Worm (Caenorhabditis elegans) whole organism, midembryonic: Measurements from ENCODE around the gene gstk-1.
A peak's percentile ranks its signal among the peaks of the same experiment; 100 is the strongest.

Experiments
- T22C8.4 ChIP-seq: fragments of 200-800 bp; sonication (Bioruptor generic); IDR thresholded peaks from 2 replicates; pipeline ENCODE4 v1.3.6; 2022; ENCODE audit warnings: missing genetic modification characterization, missing compliant biosample characterization
- cog-1 ChIP-seq: sonication (generic microtip); optimal IDR thresholded peaks from 2 replicates; lab custom pipeline; 2016; ENCODE audit warnings: missing genetic modification characterization, missing compliant biosample characterization
- flt-1 ChIP-seq: fragments of 200-800 bp; sonication (Bioruptor generic); IDR thresholded peaks from 2 replicates; pipeline ENCODE4 v1.3.6; 2022; ENCODE audit warnings: missing genetic modification characterization, missing compliant biosample characterization
- klf-2 ChIP-seq: fragments of 200-800 bp; sonication (Bioruptor generic); conservative IDR thresholded peaks from 2 replicates; pipeline ENCODE4 v1.3.6; 2022; ENCODE audit warnings: missing genetic modification reagents, missing genetic modification characterization, missing compliant biosample characterization
- med-1 ChIP-seq: sonication (generic microtip); optimal IDR thresholded peaks from 2 replicates; lab custom pipeline; 2017; ENCODE audit warnings: missing genetic modification characterization, mild to moderate bottlenecking, missing compliant biosample characterization, antibody characterized with exemption, missing genetic modification reagents; ENCODE audit not compliant: insufficient read depth
- ref-1 ChIP-seq: fragments of 200-800 bp; sonication (Bioruptor generic); conservative IDR thresholded peaks from 2 replicates; pipeline ENCODE4 v1.3.6; 2022; ENCODE audit warnings: missing genetic modification reagents, missing genetic modification characterization, missing compliant biosample characterization
- tab-1 ChIP-seq: fragments of 200-800 bp; sonication (Bioruptor generic); IDR thresholded peaks from 2 replicates; pipeline ENCODE4 v1.3.6; 2022; ENCODE audit warnings: missing genetic modification characterization, missing compliant biosample characterization
- ztf-23 ChIP-seq: fragments of 200-800 bp; sonication (Bioruptor generic); IDR thresholded peaks from 2 replicates; pipeline ENCODE4 v1.3.6; 2022; ENCODE audit warnings: missing genetic modification reagents, missing genetic modification characterization, missing compliant biosample characterization
- ztf-29 ChIP-seq: fragments of 200-800 bp; sonication (Bioruptor generic); IDR thresholded peaks from 2 replicates; pipeline ENCODE4 v1.3.6; 2022; ENCODE audit warnings: missing genetic modification reagents, missing genetic modification characterization, missing compliant biosample characterization

Gene gstk-1

DNA sequence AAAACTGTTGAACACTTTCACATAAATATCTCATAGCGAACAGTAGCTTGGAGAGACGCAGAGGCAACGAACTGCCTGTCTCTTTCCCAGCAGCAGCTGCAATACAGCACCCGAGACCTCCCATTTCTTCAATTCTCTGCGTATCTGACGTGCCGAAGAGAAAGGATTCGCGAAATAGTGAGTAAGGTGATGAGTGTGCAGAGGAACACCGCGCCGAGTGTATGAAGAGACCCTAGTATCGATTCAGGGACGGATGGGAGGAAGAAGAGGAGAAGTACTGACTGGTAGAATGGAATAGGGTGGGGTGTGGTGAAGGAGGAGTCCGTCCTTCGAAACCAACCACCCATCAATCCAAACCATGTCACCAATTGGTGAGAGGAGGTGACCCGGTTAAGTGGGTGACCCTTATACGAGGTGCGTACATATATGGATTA is 10.4 kb upstream of the gstk-1 start:
- TF ChIP-seq ztf-23 (GFP tag; lab: Robert Waterston, UW) (peak; percentile 62; the same call in 1 of the 2 replicates), klf-2 (GFP tag; lab: Robert Waterston, UW) (no peak), ztf-29 (GFP tag; lab: Robert Waterston, UW) (no peak), T22C8.4 (GFP tag; lab: Robert Waterston, UW) (peak; percentile 82), flt-1 (peak; percentile 67; the same call in 1 of the 2 replicates), tab-1 (GFP tag; lab: Robert Waterston, UW) (0 out of 2 replicates have a peak, but pooled peaks have one; percentile 53), med-1 (GFP tag; lab: Kevin White, UChicago) (no peak), cog-1 (tag; lab: Kevin White, UChicago) (peak; percentile 65), ref-1 (GFP tag; lab: Robert Waterston, UW) (no peak)

DNA sequence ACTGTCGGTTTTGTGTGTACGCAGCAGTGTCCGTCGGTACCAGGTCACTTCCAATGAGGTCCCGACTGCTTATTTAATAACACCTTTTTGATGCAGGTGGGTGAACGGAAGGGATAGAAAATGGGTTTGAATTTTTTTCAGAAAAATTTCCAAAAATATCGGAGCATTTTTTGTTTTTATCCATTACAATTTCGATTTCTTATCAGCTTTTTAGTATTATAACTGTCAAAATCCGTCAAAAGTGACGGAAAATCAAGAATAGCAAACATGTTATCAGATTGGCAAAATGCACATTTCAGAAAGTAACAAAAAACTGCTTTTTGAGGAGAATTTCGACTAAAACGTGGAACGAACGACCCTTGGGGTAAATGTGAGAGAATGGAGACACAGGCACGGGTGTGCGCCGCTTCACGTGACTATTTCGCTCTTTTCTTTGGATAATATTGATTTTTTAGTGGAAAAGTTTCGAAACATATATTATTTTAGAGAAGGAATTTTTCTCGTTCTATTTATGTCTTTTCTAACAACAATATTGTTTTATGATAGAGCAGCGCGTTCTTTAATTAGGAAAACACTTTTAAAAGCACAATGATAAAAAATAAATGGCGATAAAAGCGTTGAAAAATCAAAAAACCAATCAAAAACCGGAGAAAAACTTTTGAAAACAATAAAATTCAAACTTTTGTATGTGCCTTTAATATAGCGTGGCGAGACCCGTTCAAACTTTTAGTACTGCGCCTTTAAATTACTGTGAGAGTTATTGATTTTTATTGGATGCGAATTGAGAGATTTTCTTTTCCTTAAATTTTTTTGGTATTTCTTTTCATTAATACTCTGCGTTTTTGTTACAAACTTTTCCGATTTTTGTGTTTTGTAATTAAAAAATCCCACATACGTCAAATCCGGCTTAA is 9.3 kb upstream of the gstk-1 start, which contains the start of gene sqv-8:
Gene sqv-8, plus strand, starts transcription at position 51 of the 911 bp plus-strand sequence.
- peak; percentile 35; the same call in 1 of the 2 replicates for TF ChIP-seq T22C8.4 (GFP tag; lab: Robert Waterston, UW)
- no peak for TF ChIP-seq med-1 (GFP tag; lab: Kevin White, UChicago)
- no peak for TF ChIP-seq ztf-23 (GFP tag; lab: Robert Waterston, UW)

DNA sequence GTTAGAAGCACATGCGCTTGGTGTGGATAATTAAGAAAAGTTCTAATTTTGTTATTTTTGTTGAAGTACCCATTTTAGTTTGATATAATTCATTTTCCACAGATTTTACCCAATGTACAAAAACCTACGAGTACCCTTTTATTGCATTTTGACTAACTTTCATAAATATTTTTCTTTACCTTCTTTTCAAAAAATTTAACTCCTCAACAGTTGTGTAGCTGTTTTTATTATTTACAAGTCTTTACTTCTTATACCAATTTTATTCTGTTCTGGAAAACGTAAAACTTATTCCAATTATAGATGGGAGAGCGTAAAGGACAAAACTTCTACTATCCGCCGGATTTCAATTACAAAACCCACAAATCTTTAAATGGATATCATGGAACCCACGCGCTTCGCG is 7.3 kb upstream of the gstk-1 start, which contains the start of gene ZK1307.9:
Gene ZK1307.9, plus strand, starts transcription at position 301 of the 400 bp plus-strand sequence.
- TF ChIP-seq flt-1: no peak
- TF ChIP-seq tab-1 (GFP tag; lab: Robert Waterston, UW): no peak
- TF ChIP-seq cog-1 (tag; lab: Kevin White, UChicago): no peak
- TF ChIP-seq med-1 (GFP tag; lab: Kevin White, UChicago): no peak
- TF ChIP-seq ref-1 (GFP tag; lab: Robert Waterston, UW): no peak
- no peak for TF ChIP-seq ztf-23 (GFP tag; lab: Robert Waterston, UW)
- TF ChIP-seq T22C8.4 (GFP tag; lab: Robert Waterston, UW): no peak
- no peak for TF ChIP-seq ztf-29 (GFP tag; lab: Robert Waterston, UW)
- no peak for TF ChIP-seq klf-2 (GFP tag; lab: Robert Waterston, UW)

DNA sequence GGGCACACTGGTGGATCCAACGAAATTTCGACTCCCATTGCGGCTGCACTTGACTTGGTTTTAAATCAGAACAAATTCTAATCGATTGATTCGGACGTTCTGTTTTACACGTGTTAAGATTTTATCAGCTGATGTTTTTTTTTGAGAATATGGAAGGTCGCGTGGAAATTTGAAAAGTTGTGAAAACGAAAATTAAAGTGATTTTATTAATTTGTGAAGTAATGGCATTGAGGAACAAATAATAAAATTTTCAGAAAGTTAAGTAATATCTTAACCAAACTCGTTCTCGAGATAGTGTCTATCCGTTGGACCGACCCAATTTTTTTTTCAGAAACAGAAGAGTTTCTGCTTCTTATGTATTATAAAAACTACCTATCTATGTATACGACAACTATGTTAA is 4.8 kb upstream of the gstk-1 start, which contains the start of gene ZK1307.4:
Gene ZK1307.4, minus strand, starts transcription at position 101 of the 400 bp plus-strand sequence.
- TF ChIP-seq ztf-29 (GFP tag; lab: Robert Waterston, UW): no peak
- no peak for TF ChIP-seq klf-2 (GFP tag; lab: Robert Waterston, UW)
- no peak for TF ChIP-seq ztf-23 (GFP tag; lab: Robert Waterston, UW)
- no peak for TF ChIP-seq tab-1 (GFP tag; lab: Robert Waterston, UW)
- TF ChIP-seq med-1 (GFP tag; lab: Kevin White, UChicago): no peak
- TF ChIP-seq T22C8.4 (GFP tag; lab: Robert Waterston, UW): no peak

DNA sequence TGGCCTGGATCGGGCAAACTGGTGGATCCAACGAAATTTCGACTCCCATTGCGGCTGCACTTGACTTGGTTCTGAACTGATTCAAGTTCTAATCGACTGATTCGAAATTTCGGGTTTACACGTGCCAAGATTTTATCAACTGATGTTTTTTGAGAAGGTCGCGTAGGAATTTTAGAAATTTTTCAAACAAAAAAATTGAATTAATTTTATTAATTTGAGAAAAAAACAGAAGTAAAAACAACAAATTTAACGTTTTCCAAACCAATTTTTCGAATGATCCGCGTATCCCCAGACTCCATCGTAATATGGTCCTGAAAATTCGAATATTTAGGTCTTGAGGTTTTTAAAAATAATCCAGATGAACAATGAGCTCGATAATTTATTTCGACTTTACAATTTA is 3.6 kb upstream of the gstk-1 start, which contains the start of gene ZK1307.3:
Gene ZK1307.3, minus strand, starts transcription at position 101 of the 400 bp plus-strand sequence.
- no peak for TF ChIP-seq ref-1 (GFP tag; lab: Robert Waterston, UW)
- TF ChIP-seq ztf-29 (GFP tag; lab: Robert Waterston, UW): no peak
- TF ChIP-seq klf-2 (GFP tag; lab: Robert Waterston, UW): no peak
- no peak for TF ChIP-seq tab-1 (GFP tag; lab: Robert Waterston, UW)
- no peak for TF ChIP-seq T22C8.4 (GFP tag; lab: Robert Waterston, UW)
- TF ChIP-seq med-1 (GFP tag; lab: Kevin White, UChicago): no peak
- no peak for TF ChIP-seq flt-1
- TF ChIP-seq ztf-23 (GFP tag; lab: Robert Waterston, UW): no peak
- no peak for TF ChIP-seq cog-1 (tag; lab: Kevin White, UChicago)

DNA sequence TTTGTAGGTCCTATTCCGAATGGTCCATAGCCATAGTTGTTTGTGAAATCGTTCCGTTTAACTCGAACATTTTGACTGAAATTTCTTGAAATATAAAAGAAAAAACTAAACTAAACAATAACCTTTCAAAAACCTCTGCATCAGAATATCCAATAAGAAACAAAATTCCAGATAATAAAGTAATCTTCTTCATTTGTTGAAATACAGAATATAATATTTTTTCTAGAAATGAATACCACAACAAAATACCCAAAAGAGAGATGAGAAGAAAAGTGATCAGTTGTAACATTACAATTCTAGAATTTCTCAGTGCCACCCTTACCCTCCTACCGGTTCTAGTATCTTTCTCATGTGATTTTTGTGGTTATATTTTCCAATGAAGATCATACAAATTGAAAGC is 2.8 kb upstream of the gstk-1 start, which contains the start of gene ZK1307.2:
Gene ZK1307.2, minus strand, starts transcription at position 274 of the 400 bp plus-strand sequence.
- TF ChIP-seq T22C8.4 (GFP tag; lab: Robert Waterston, UW) (no peak), ztf-29 (GFP tag; lab: Robert Waterston, UW) (no peak), klf-2 (GFP tag; lab: Robert Waterston, UW) (no peak), flt-1 (no peak), ref-1 (GFP tag; lab: Robert Waterston, UW) (no peak), cog-1 (tag; lab: Kevin White, UChicago) (no peak), tab-1 (GFP tag; lab: Robert Waterston, UW) (no peak), ztf-23 (GFP tag; lab: Robert Waterston, UW) (no peak), med-1 (GFP tag; lab: Kevin White, UChicago) (no peak)

DNA sequence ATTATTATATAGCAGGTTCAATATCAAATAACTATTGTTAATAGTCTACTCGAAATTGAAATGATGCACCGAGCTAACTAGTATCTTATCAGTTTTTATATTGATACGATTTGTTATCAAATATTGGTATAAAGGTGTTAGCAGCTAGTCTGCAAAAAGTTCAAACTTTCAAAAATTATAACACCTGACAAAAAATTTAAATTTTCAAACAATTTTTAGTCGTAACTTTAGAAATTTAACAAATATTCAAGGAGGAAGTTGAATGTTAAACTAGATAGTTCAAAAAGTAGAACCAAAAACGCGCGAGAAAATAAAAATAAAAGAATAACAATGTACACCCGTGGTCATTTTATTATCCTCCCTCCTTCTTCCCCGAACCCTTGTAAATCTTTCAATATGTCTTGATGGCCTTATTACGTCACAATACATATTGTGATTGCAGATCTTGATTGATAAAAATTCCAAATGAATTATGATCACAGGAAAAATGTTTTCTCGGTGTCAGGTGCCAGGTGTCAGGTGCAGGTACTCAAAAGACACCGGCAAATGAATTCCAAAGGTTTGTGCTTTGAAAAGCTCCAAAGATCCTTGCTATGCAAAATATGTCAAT is 870 bp upstream of the gstk-1 start, which contains the start of gene ZK1307.1:
Gene ZK1307.1, minus strand, starts transcription at position 51 of the 610 bp plus-strand sequence.
- TF ChIP-seq klf-2 (GFP tag; lab: Robert Waterston, UW) (no peak), flt-1 (no peak), ref-1 (GFP tag; lab: Robert Waterston, UW) (no peak), cog-1 (tag; lab: Kevin White, UChicago) (no peak), ztf-23 (GFP tag; lab: Robert Waterston, UW) (no peak)

DNA sequence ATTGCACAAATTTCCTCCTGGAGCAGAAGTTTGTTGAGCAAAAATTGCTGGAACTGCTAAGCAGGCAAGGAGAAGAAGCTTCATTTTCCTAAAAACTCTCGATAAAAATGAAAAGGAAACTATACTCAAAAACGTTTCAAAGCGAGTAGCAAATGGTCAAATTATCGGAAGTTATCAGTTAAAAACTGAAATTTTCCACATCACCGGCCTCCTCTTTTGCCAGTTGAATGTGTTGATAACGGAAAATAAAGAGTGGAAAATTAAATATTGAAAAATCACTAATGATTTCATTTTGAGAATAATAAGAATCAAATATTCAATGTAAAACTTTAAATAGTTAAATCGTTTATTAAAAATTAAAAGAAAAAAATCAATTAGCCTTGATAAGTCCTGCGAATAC is 2.4 kb downstream of the gstk-1 start, which contains the start of gene ZK1320.2:
Gene ZK1320.2, minus strand, starts transcription at position 88 of the 400 bp plus-strand sequence.
- TF ChIP-seq ztf-29 (GFP tag; lab: Robert Waterston, UW) (no peak), med-1 (GFP tag; lab: Kevin White, UChicago) (no peak)
